Worm (Caenorhabditis elegans) whole organism, L1 larva: Measurements from ENCODE around the gene sre-42.

ENCODE experiments used
- blmp-1 ChIP-seq: fragments of 150-350 bp; optimal IDR thresholded peaks from 2 replicates; lab custom pipeline; 2014; ENCODE audit warnings: missing biosample characterization, missing genetic modification characterization
- fkh-10 ChIP-seq: sonication (generic microtip); optimal IDR thresholded peaks from 2 replicates; lab custom pipeline; 2017; ENCODE audit warnings: missing biosample characterization, missing genetic modification reagents, missing genetic modification characterization
- fkh-8 ChIP-seq: sonication (generic microtip); optimal IDR thresholded peaks from 2 replicates; lab custom pipeline; 2016; ENCODE audit warnings: mild to moderate bottlenecking, missing genetic modification characterization, missing compliant biosample characterization
- lin-39 ChIP-seq: fragments of 150-350 bp; optimal IDR thresholded peaks from 2 replicates; lab custom pipeline; 2014; ENCODE audit warnings: missing biosample characterization, missing genetic modification reagents, missing genetic modification characterization
- nhr-237 ChIP-seq: fragments of 150-350 bp; optimal IDR thresholded peaks from 2 replicates; lab custom pipeline; 2014; ENCODE audit warnings: missing biosample characterization, missing genetic modification characterization
- nhr-90 ChIP-seq: sonication (generic microtip); optimal IDR thresholded peaks from 2 replicates; lab custom pipeline; 2016; ENCODE audit warnings: mild to moderate bottlenecking, missing genetic modification characterization, missing compliant biosample characterization; ENCODE audit not compliant: poor library complexity
- tbx-2 ChIP-seq: sonication (generic microtip); optimal IDR thresholded peaks from 2 replicates; lab custom pipeline; 2016; ENCODE audit warnings: missing genetic modification characterization, missing compliant biosample characterization
- unc-62 ChIP-seq: fragments of 150-350 bp; optimal IDR thresholded peaks from 2 replicates; lab custom pipeline; 2014; ENCODE audit warnings: missing biosample characterization, missing genetic modification reagents, missing genetic modification characterization
- ztf-11 ChIP-seq, 2 experiments: sonication (generic microtip); optimal IDR thresholded peaks; 2 replicates each; lab custom pipeline; 2016 to 2017; ENCODE audit warnings: missing genetic modification characterization in 2 of 2, missing biosample characterization in 1 of 2, missing compliant biosample characterization in 1 of 2
- ztf-4 ChIP-seq: fragments of 150-350 bp; optimal IDR thresholded peaks from 2 replicates; lab custom pipeline; 2014; ENCODE audit warnings: missing biosample characterization, missing genetic modification characterization

- TF ChIP-seq lin-39 (tag; lab: Kevin White, UChicago), result no peak
- TF ChIP-seq nhr-90 (tag; lab: Kevin White, UChicago), result no peak
- TF ChIP-seq fkh-8 (tag; lab: Kevin White, UChicago), result peak; percentile 81
- no peak for TF ChIP-seq blmp-1 (tag; lab: Kevin White, UChicago)
- peak; percentile 14 for TF ChIP-seq fkh-10 (GFP tag; lab: Kevin White, UChicago)
- no peak for TF ChIP-seq ztf-11 (tag; optimal IDR thresholded peaks at IDR 0.05; lab: Kevin White, UChicago)
- no peak for TF ChIP-seq ztf-4 (tag; lab: Kevin White, UChicago)
- TF ChIP-seq tbx-2 (tag; lab: Kevin White, UChicago), result peak; percentile 30
- TF ChIP-seq unc-62 (GFP tag; lab: Kevin White, UChicago), result no peak
- TF ChIP-seq nhr-237 (tag; lab: Kevin White, UChicago), result no peak
Observed at ce11 chrII:12382625-12383562, 3.8 kb downstream of the sre-42 start, which contains the start of gene btb-14.
